Fruit fly (Drosophila melanogaster): ENCODE measurements around the gene CG11357.
A peak's percentile ranks its signal among the peaks of the same experiment; 100 is the strongest.

CG11357 gene

DNA sequence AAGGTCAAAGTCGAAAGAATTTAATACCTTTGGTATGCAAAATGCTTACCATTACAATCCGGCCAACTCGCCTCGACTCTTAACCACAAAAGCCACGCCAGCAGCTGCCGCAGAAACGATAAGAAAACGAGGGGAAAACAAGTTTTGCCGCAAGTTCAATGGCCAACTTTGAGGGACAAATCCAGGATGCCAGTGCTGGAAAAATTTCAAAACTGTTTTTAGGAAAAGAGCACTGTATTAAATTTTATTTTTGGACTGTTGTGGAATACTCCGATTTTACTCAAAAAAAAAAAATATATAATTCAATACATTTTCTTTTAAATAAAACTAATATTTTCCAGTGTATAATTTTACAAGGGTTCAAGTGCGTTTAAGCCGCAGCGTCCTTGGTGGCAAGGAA, 47.2 kb upstream of the CG11357 start (continued):
- TF ChIP-seq OdsH (GFP tag; optimal IDR thresholded peaks at IDR 0.05) = peak; percentile 80
- TF ChIP-seq Hr4 (GFP tag; optimal IDR thresholded peaks at IDR 0.05) = peak; percentile 40
- peak; percentile 83 for TF ChIP-seq CG6163 (GFP tag; IDR thresholded peaks at IDR 0.05)
- peak; percentile 56 for TF ChIP-seq Hr39 (GFP tag; optimal IDR thresholded peaks at IDR 0.05)
- TF ChIP-seq CG32006 (GFP tag; optimal IDR thresholded peaks at IDR 0.05) = peak; percentile 33
- TF ChIP-seq Blimp-1 (GFP tag; optimal IDR thresholded peaks at IDR 0.05) = peak; percentile 43
- peak; percentile 82 for TF ChIP-seq CG10631 (GFP tag; optimal IDR thresholded peaks at IDR 0.05)
- TF ChIP-seq Hr38 (GFP tag; optimal IDR thresholded peaks at IDR 0.05) = no peak
- TF ChIP-seq CG8119 (GFP tag; IDR thresholded peaks at IDR 0.05) = peak; percentile 59; the same call in 2 of the 3 replicates
- TF ChIP-seq CG6276 (GFP tag; optimal IDR thresholded peaks at IDR 0.05) = no peak
- TF ChIP-seq fd59A (GFP tag; optimal IDR thresholded peaks at IDR 0.05) = peak; percentile 79
- TF ChIP-seq fkh (GFP tag; optimal IDR thresholded peaks at IDR 0.05) = no peak
- TF ChIP-seq lz (GFP tag; optimal IDR thresholded peaks at IDR 0.05) = peak; percentile 70
- peak; percentile 25 for TF ChIP-seq CG11902 (GFP tag; optimal IDR thresholded peaks at IDR 0.05)
- peak; percentile 55 for TF ChIP-seq CG8319 (GFP tag; optimal IDR thresholded peaks at IDR 0.05)
- TF ChIP-seq CG6808 (GFP tag; optimal IDR thresholded peaks at IDR 0.05) = peak; percentile 82
- peak; percentile 75 for TF ChIP-seq topi (GFP tag; optimal IDR thresholded peaks at IDR 0.05)
- TF ChIP-seq esn (GFP tag; optimal IDR thresholded peaks at IDR 0.05) = peak; percentile 80
- peak; percentile 92 to 94 for TF ChIP-seq ss (GFP tag; optimal IDR thresholded peaks at IDR 0.05)
- TF ChIP-seq Eip93F (GFP tag; optimal IDR thresholded peaks at IDR 0.05) = peak; percentile 24
- TF ChIP-seq Gug (GFP tag; IDR thresholded peaks at IDR 0.05) = no peak

DNA sequence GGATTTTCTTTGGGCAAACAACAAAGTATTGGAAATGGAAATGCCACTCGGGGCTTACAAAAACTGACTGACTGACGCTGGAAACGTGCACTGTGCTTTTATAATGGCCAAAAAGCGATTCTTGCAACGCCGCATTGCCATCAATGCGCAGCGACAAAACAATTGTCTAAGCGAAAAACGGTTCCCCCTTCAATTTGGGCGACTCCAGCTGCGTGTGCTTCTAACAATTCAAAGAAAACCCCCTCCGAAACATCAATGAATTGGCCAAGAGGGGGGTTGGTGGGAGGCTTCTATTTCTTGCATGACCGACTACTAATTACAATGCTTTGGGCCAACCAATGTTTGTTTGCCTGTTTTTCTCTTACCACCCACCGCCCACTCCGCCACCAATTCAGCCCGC, 44.2 kb upstream of the CG11357 start, which contains the start of gene CG13721:
CG13721 (minus strand) TSS at position 101 of the 400 bp plus-strand sequence.
- TF ChIP-seq CG1621 (tag; optimal IDR thresholded peaks at IDR 0.05) = no peak
- no peak for TF ChIP-seq CG10631 (GFP tag; optimal IDR thresholded peaks at IDR 0.05)

DNA sequence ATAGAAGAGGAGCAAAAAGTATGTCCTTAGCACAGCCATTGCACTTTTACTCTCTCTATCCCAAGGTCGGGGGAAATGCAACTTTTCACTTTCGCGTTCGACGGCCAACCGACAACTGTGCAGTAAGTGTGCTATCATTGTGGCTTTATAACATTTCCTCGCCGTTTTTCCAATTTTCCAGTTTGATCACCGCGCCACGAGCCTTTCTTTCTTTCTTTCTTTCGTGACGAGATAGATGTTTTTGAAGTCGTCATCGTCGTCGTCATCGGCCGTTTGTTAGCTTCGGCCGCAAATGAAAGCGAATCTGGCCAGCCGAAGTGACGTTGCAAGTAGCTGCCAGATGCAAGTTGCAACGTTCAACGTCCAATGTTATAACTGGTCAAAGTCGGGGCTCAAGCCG, 41.5 kb upstream of the CG11357 start, which contains the start of gene CG13720:
CG13720 (minus strand) TSS at position 101 of the 400 bp plus-strand sequence.
- TF ChIP-seq dsx (GFP tag; optimal IDR thresholded peaks at IDR 0.05; ENCODE audit: poor library complexity, severe bottlenecking) = no peak
- TF ChIP-seq Blimp-1 (GFP tag; optimal IDR thresholded peaks at IDR 0.05) = peak; percentile 39

DNA sequence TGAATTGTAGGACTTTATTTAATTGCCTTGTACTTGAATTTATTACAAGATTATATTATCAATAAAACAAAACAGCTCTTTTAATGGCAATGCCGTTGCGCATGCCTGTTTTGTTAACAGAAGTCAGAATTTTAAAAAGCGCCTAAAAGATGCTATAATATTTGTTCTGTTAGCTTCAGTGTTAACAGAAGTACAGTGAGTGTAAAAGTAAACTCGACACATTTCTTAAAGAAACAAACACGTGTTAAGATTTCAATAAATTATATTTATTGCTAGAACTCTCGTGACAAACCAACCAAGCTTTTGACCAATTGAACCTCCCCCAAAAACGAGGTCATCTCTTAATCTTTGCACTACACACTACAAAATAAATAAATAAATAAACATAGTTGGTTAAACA, 40.4 kb upstream of the CG11357 start:
- TF ChIP-seq Eip75B (GFP tag; optimal IDR thresholded peaks at IDR 0.05) (no peak), CG9139 (GFP tag; optimal IDR thresholded peaks at IDR 0.05) (no peak), eg (GFP tag; IDR thresholded peaks at IDR 0.05) (0 out of 3 replicates have a peak, but pooled peaks have one; percentile 25)

DNA sequence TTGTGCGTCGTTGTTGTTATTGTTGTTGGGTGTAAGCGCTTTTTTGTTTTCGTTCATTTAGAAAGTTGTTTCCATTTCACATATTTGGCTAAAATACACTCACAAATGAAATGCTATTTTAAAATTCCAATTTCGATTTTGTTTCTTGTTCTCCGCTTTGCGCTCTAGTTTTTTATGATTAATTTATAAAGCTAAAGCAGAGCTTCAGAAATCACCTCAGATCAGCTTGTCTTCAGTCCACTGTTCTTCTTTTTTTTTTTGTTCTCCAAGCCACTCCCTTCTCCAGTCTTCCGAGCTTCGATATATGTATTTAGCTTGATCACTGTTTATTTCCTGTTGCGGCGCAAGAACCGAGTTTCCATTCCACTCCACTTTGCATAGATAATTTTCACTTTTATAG, 34.0 kb upstream of the CG11357 start:
- TF ChIP-seq eg (GFP tag; IDR thresholded peaks at IDR 0.05) = no peak
- TF ChIP-seq svp (GFP tag) = peak; percentile 64
- TF ChIP-seq Eip78C (GFP tag) = peak; percentile 68

DNA sequence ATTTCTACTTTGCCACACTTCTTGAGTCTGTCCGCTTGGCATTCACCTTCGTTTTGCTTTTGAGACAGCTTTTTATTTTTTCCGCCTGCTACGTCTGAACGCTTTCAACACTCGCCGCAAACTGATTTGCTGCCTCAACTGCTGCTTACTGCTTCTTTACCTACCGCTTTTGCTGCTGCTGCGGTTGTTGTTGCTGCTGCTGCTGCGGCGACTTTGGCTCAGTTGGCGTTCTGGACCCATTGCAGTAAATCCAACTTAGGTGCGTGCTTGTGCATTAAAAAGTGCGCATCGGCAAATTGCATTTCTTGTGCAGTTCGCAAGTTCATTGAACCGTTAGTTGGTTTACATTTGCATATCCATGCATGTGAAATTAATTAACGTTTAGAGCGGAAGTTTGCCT, 33.5 kb upstream of the CG11357 start, which contains the start of gene NT1:
NT1 (minus strand) TSS at position 127 of the 400 bp plus-strand sequence.
- no peak for TF ChIP-seq Sox14 (GFP tag; optimal IDR thresholded peaks at IDR 0.05)
- no peak for TF ChIP-seq CG32006 (GFP tag; optimal IDR thresholded peaks at IDR 0.05)
- no peak for TF ChIP-seq Ets21C (GFP tag; optimal IDR thresholded peaks at IDR 0.05)
- no peak for TF ChIP-seq CG6792 (GFP tag; optimal IDR thresholded peaks at IDR 0.05)
- TF ChIP-seq CG8119 (GFP tag; IDR thresholded peaks at IDR 0.05) = no peak
- no peak for TF ChIP-seq CG6276 (GFP tag; optimal IDR thresholded peaks at IDR 0.05)
- no peak for TF ChIP-seq CG31627 (GFP tag; optimal IDR thresholded peaks at IDR 0.05)
- no peak for TF ChIP-seq CG34406 (GFP tag; optimal IDR thresholded peaks at IDR 0.05)
- no peak for TF ChIP-seq Ets96B (tag; optimal IDR thresholded peaks at IDR 0.05)
- TF ChIP-seq esn (GFP tag; optimal IDR thresholded peaks at IDR 0.05) = no peak
- no peak for TF ChIP-seq CG7368 (GFP tag; optimal IDR thresholded peaks at IDR 0.05)
- TF ChIP-seq CG15336 (GFP tag; IDR thresholded peaks at IDR 0.05) = no peak
- no peak for TF ChIP-seq topi (GFP tag; optimal IDR thresholded peaks at IDR 0.05)
- TF ChIP-seq Hr4 (GFP tag; optimal IDR thresholded peaks at IDR 0.05) = no peak
- TF ChIP-seq fd59A (GFP tag; optimal IDR thresholded peaks at IDR 0.05) = no peak
- no peak for TF ChIP-seq dac (GFP tag; optimal IDR thresholded peaks at IDR 0.05)
- no peak for TF ChIP-seq net (GFP tag; optimal IDR thresholded peaks at IDR 0.05)
- no peak for TF ChIP-seq CG11762 (GFP tag; optimal IDR thresholded peaks at IDR 0.05; ENCODE audit: insufficient read depth)
- no peak for TF ChIP-seq Gug (GFP tag; IDR thresholded peaks at IDR 0.05)
